Worm (Caenorhabditis elegans): ENCODE results near the gene rol-6.

Gene rol-6

ce11 chrII:8695783-8696182 is 37.1 kb upstream of the rol-6 start, which contains the start of gene C34C6.10:
TSS of gene C34C6.10 (minus strand) at chrII:8695883.
- TF ChIP-seq ceh-62 (tag; optimal IDR thresholded peaks at IDR 0.05), result no peak
- no peak for TF ChIP-seq nhr-10 (tag; optimal IDR thresholded peaks at IDR 0.05)
- no peak for TF ChIP-seq zfp-3 (GFP tag; conservative IDR thresholded peaks at IDR 0.05)
- no peak for TF ChIP-seq lim-7 (GFP tag; IDR thresholded peaks at IDR 0.05)
- no peak for TF ChIP-seq daf-16 (GFP tag; optimal IDR thresholded peaks at IDR 0.05)
- TF ChIP-seq daf-16 (tag; optimal IDR thresholded peaks at IDR 0.05), result no peak

- TF ChIP-seq snpc-4 (tag; optimal IDR thresholded peaks at IDR 0.05), result no peak
- TF ChIP-seq ama-1 (optimal IDR thresholded peaks at IDR 0.05), result peak; percentile 45
- peak in 1 of 2 experiments; percentile 31 for TF ChIP-seq unc-62 (GFP tag; optimal IDR thresholded peaks at IDR 0.05 in 1 of 2)
- TF ChIP-seq unc-62 (tag; optimal IDR thresholded peaks at IDR 0.05), result no peak
Measured at ce11 chrII:8698828-8699227, 34.0 kb upstream of the rol-6 start, which contains the start of gene chdh-1. TSS of gene chdh-1 (minus strand) at chrII:8698928.

DNA sequence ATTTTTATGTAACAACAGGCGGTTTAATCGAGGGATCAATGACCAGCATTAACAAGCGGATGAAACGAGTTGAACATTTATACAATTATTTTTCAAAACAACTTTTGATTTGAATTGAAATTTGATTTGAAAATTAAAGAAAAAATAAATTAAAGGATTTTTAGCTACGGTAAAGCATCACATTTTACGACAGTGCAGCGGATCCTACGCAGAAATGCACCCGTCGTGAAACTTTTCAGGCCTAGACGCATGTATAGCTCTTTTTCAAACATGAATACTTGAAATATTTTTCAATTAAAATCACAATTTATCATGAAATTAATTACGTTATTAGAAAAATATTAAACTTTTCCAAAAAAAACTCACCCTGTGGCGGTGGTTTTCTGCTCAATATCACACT is 31.8 kb upstream of the rol-6 start:
- no peak for TF ChIP-seq mxl-3 (GFP tag; optimal IDR thresholded peaks at IDR 0.05)
- peak in 1 of 2 experiments; percentile 84 for TF ChIP-seq lsy-2 (tag; optimal IDR thresholded peaks at IDR 0.05)
- TF ChIP-seq unc-62 (GFP tag; optimal IDR thresholded peaks at IDR 0.05 in 1 of 2), result peak in 1 of 2 experiments; percentile 49
- no peak for TF ChIP-seq unc-62 (tag; optimal IDR thresholded peaks at IDR 0.05)
- TF ChIP-seq nhr-10 (tag; optimal IDR thresholded peaks at IDR 0.05), result no peak

DNA sequence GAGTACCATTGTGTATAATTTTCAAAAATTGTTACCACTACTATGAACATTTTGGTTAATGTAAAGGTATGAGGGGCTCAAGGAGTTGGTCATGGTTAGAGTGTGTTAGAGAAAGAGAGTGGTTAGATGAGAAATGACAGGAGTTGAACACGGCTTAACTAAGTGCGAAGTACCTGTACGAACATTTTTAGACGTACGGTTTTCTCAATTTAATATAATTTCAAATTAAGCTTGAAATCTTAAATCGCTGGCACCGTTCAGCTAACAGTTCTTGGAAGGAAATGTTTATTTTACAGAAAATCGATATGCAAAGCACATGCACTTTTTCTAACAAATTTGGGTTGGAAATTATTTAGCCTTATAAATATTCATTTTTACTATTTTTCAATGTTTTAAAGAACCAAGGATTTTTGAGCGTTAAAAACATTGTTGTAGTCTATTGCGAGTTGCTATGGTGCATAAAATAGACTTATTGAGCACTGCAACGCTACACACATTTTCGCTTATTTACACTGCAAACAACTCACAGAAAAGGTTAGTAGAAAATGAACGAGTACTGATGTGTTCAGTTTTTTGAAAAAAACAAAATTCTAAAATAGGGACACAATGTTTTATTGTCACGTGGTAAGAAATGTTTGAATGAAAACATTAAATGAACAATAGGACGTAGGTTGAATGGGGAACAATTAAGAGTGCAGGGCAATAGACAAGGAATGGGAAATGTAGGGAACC is 31.1 kb upstream of the rol-6 start, which contains the start of gene sphk-1:
Gene sphk-1, minus strand, starts transcription at position 51 of the 732 bp plus-strand sequence.
- no peak for TF ChIP-seq egl-43 (GFP tag; IDR thresholded peaks at IDR 0.05)
- TF ChIP-seq nhr-48 (tag; optimal IDR thresholded peaks at IDR 0.05), result no peak
- TF ChIP-seq saeg-2 (GFP tag; IDR thresholded peaks at IDR 0.05), result no peak
- no peak for TF ChIP-seq skn-1 (tag; optimal IDR thresholded peaks at IDR 0.05)
- TF ChIP-seq pha-4 (GFP tag; IDR thresholded peaks at IDR 0.05), result no peak
- TF ChIP-seq pha-4 (tag; optimal IDR thresholded peaks at IDR 0.05), result no peak
- no peak for TF ChIP-seq dmd-6 (GFP tag; IDR thresholded peaks at IDR 0.05)
- no peak for TF ChIP-seq tag-97 (GFP tag; IDR thresholded peaks at IDR 0.05)
- TF ChIP-seq T20F7.1 (GFP tag; optimal IDR thresholded peaks at IDR 0.05), result no peak
- no peak for TF ChIP-seq lin-13 (GFP tag; optimal IDR thresholded peaks at IDR 0.05)
- no peak for TF ChIP-seq lim-7 (GFP tag; IDR thresholded peaks at IDR 0.05)
- no peak for TF ChIP-seq nhr-76 (tag; optimal IDR thresholded peaks at IDR 0.05)
- no peak for TF ChIP-seq lin-1 (GFP tag; IDR thresholded peaks at IDR 0.05)
- TF ChIP-seq hmg-1.1 (GFP tag; IDR thresholded peaks at IDR 0.05), result no peak
- TF ChIP-seq daf-16 (GFP tag; optimal IDR thresholded peaks at IDR 0.05), result no peak
- TF ChIP-seq daf-16 (tag; optimal IDR thresholded peaks at IDR 0.05), result no peak
- TF ChIP-seq fkh-10 (GFP tag; optimal IDR thresholded peaks at IDR 0.05), result no peak
- no peak for TF ChIP-seq ztf-11 (tag; optimal IDR thresholded peaks at IDR 0.05)

DNA sequence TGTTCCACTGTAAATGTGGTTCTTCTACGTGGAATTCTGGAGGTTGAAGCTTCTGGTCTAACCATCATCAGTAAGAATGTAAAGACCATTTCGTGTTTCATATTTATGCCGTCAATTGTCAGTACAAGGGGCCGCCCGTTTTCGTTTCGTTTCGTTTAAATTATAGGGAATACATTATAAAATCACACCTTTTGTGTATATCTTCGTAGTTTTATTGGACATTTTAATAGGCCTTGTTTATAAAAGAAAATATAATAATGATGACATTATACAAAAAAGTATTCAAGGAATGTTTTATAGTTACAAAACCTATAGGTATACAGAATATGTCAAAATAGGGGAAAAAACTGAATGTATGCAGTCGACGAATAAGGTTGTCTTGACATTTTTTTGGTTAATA is 29.1 kb upstream of the rol-6 start, which contains the start of gene ceh-7:
Gene ceh-7, minus strand, starts transcription at position 101 of the 400 bp plus-strand sequence.
- no peak for TF ChIP-seq nhr-48 (tag; optimal IDR thresholded peaks at IDR 0.05)
- no peak for TF ChIP-seq duxl-1 (tag; optimal IDR thresholded peaks at IDR 0.05; ENCODE audit: poor library complexity)
- no peak for TF ChIP-seq nhr-42 (GFP tag; IDR thresholded peaks at IDR 0.05)
- no peak for TF ChIP-seq unc-39 (tag; optimal IDR thresholded peaks at IDR 0.05)
- no peak for TF ChIP-seq sdz-12 (GFP tag; optimal IDR thresholded peaks at IDR 0.05)
- TF ChIP-seq mxl-3 (GFP tag; optimal IDR thresholded peaks at IDR 0.05), result no peak
- TF ChIP-seq snpc-1.2 (GFP tag; IDR thresholded peaks at IDR 0.05), result no peak
- no peak for TF ChIP-seq lin-38 (GFP tag; IDR thresholded peaks at IDR 0.05)
- TF ChIP-seq T26A8.4 (GFP tag; IDR thresholded peaks at IDR 0.05), result no peak
- TF ChIP-seq nhr-102 (tag; optimal IDR thresholded peaks at IDR 0.05), result no peak
- no peak for TF ChIP-seq hmg-1.1 (GFP tag; IDR thresholded peaks at IDR 0.05)
- no peak for TF ChIP-seq lin-15B (tag; optimal IDR thresholded peaks at IDR 0.05)

All from whole organism, L4 larva.